Fruit fly (Drosophila melanogaster) whole organism, pupa: ENCODE results near the gene spir.

Source experiments
- CG14655 ChIP-seq: fragments of 200-800 bp; sonication (Bioruptor generic); optimal IDR thresholded peaks from 3 replicates; lab custom pipeline; 2017; ENCODE audit warnings: mild to moderate bottlenecking, missing biosample characterization, missing genetic modification reagents, missing genetic modification characterization
- CG8159 ChIP-seq: fragments of 200-800 bp; sonication (Bioruptor generic); optimal IDR thresholded peaks from 3 replicates; lab custom pipeline; 2018; ENCODE audit warnings: missing biosample characterization, mild to moderate bottlenecking, missing genetic modification characterization, moderate library complexity
- CG8301 ChIP-seq: fragments of 200-800 bp; sonication (Bioruptor generic); optimal IDR thresholded peaks from 2 replicates; lab custom pipeline; 2018; ENCODE audit warnings: missing biosample characterization, mild to moderate bottlenecking, missing genetic modification characterization
- CG9948 ChIP-seq: fragments of 200-800 bp; sonication (Bioruptor generic); optimal IDR thresholded peaks from 2 replicates; lab custom pipeline; 2018; ENCODE audit warnings: missing biosample characterization, mild to moderate bottlenecking, missing genetic modification characterization, moderate library complexity
- D1 ChIP-seq: fragments of 200-800 bp; sonication (Bioruptor generic); optimal IDR thresholded peaks from 2 replicates; lab custom pipeline; 2018; ENCODE audit warnings: missing biosample characterization, mild to moderate bottlenecking, missing genetic modification characterization, moderate library complexity
- EcR ChIP-seq: fragments of 200-800 bp; sonication (Bioruptor generic); optimal IDR thresholded peaks from 3 replicates; lab custom pipeline; 2019; ENCODE audit warnings: missing biosample characterization, missing genetic modification characterization, mild to moderate bottlenecking, moderate library complexity, missing genetic modification reagents
- Ets98B ChIP-seq: fragments of 200-800 bp; sonication (Bioruptor generic); IDR thresholded peaks from 2 replicates; pipeline ENCODE4 v1.3.6; 2022; ENCODE audit warnings: missing biosample characterization, missing genetic modification characterization
- Pif1A ChIP-seq: fragments of 200-800 bp; sonication (Bioruptor generic); optimal IDR thresholded peaks from 3 replicates; lab custom pipeline; 2016; ENCODE audit warnings: missing biosample characterization, missing genetic modification characterization
- gl ChIP-seq: fragments of 200-800 bp; sonication (Bioruptor generic); optimal IDR thresholded peaks from 2 replicates; lab custom pipeline; 2018; ENCODE audit warnings: missing biosample characterization, mild to moderate bottlenecking, missing genetic modification characterization
- rn ChIP-seq: fragments of 200-800 bp; sonication (Bioruptor generic); IDR thresholded peaks from 2 replicates; pipeline ENCODE4 v1.3.6; 2022; ENCODE audit warnings: missing biosample characterization, missing genetic modification characterization

- TF ChIP-seq CG9948 (no peak), gl (tag; lab: Kevin White, UChicago) (no peak), CG8301 (no peak), Ets98B (GFP tag; lab: Robert Waterston, UW) (no peak), rn (no peak), Pif1A (GFP tag; lab: Kevin White, UChicago) (no peak), EcR (GFP tag; lab: Kevin White, UChicago) (no peak), CG14655 (GFP tag; lab: Kevin White, UChicago) (no peak), D1 (tag; lab: Kevin White, UChicago) (no peak), CG8159 (tag; lab: Kevin White, UChicago) (no peak)
These were observed 41.7 kb downstream of the spir start for dm6 chr2L:20352727-20353126.
